Worm (Caenorhabditis elegans) whole organism, L1 larva: Measurements from ENCODE around the gene srg-50.

Experiments
- nhr-11 ChIP-seq: fragments of 150-350 bp; optimal IDR thresholded peaks from 2 replicates; lab custom pipeline; 2014; ENCODE audit warnings: missing biosample characterization, missing genetic modification characterization
- unc-30 ChIP-seq: sonication (generic microtip); optimal IDR thresholded peaks from 2 replicates; lab custom pipeline; 2017; ENCODE audit warnings: missing biosample characterization, missing genetic modification characterization

- TF ChIP-seq unc-30 (tag; lab: Kevin White, UChicago) (no peak), nhr-11 (tag; lab: Kevin White, UChicago) (no peak)
These were observed 22.8 kb downstream of the srg-50 start for ce11 chrIV:7052135-7052534.
